Fruit fly (Drosophila melanogaster): ENCODE data around the gene Grx3.

Grx3 gene

DNA sequence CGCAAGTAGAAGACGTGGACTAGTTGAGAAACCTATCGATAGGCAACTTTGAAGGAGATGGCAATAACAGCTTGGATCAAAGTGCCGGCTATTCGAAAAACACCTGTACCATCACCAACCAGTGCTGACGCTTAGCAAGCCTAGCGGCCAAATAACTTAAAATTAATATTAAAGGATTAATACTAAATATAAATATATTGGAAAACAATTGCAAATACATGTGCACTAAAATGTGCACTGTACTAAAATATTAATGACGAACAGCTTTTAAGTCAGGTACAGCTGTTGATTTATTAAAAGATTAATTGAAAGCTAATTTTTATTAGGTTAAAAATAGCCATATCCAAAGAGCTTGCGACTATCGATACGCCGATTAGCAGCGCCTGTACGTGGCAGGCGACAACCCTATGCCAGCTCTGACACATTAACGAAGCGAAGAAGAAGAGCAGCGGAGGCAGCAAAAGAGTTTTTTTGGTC, 12.3 kb downstream of the Grx3 start, which contains the start of the genes CG9302 and beta'COP (continued):
- peak; percentile 77 for TF ChIP-seq CG31441 (GFP tag; IDR thresholded peaks at IDR 0.05)
- peak; percentile 59 for TF ChIP-seq Aef1 (GFP tag; IDR thresholded peaks at IDR 0.05)
- TF ChIP-seq eyg (GFP tag; optimal IDR thresholded peaks at IDR 0.05) = no peak
- no peak for TF ChIP-seq CG10959 (GFP tag; IDR thresholded peaks at IDR 0.05)
- TF ChIP-seq Lhr (GFP tag; optimal IDR thresholded peaks at IDR 0.05) = peak; percentile 14
- TF ChIP-seq CG9876 (GFP tag; optimal IDR thresholded peaks at IDR 0.05) = peak; percentile 34
- peak; percentile 49; the same call in 1 of the 4 replicates for TF ChIP-seq Gug (GFP tag; IDR thresholded peaks at IDR 0.05)
- no peak for TF ChIP-seq abd-A (tag; optimal IDR thresholded peaks at IDR 0.05)
- TF ChIP-seq fu2 (GFP tag; optimal IDR thresholded peaks at IDR 0.05) = no peak
- no peak for TF ChIP-seq sim (GFP tag; IDR thresholded peaks at IDR 0.05)
- TF ChIP-seq pum (GFP tag; optimal IDR thresholded peaks at IDR 0.05) = peak; percentile 47
- TF ChIP-seq gce (GFP tag; IDR thresholded peaks at IDR 0.05) = no peak
- peak; percentile 80 for TF ChIP-seq bcd (GFP tag; optimal IDR thresholded peaks at IDR 0.05)
- TF ChIP-seq Xbp1 (GFP tag; optimal IDR thresholded peaks at IDR 0.05) = peak; percentile 83
- TF ChIP-seq CG6791 (GFP tag; IDR thresholded peaks at IDR 0.05; ENCODE audit: partially characterized antibody) = peak; percentile 58; the same call in 1 of the 3 replicates
- peak; percentile 31 to 63 for TF ChIP-seq dpn (GFP tag; optimal IDR thresholded peaks at IDR 0.05)
- peak; percentile 65 for TF ChIP-seq CG33557 (GFP tag; optimal IDR thresholded peaks at IDR 0.05)
- peak; percentile 76 for TF ChIP-seq Dll (GFP tag; IDR thresholded peaks at IDR 0.05; ENCODE audit: partially characterized antibody)
- TF ChIP-seq sd (tag; optimal IDR thresholded peaks at IDR 0.05) = no peak
- TF ChIP-seq Hmx (GFP tag; optimal IDR thresholded peaks at IDR 0.05) = no peak
- no peak; the same call in 1 of the 2 replicates for TF ChIP-seq bbx (GFP tag; IDR thresholded peaks at IDR 0.05; ENCODE audit: partially characterized antibody)
- TF ChIP-seq CG16813 (GFP tag; IDR thresholded peaks at IDR 0.05; ENCODE audit: partially characterized antibody) = peak; percentile 72
- TF ChIP-seq eve (GFP tag; optimal IDR thresholded peaks at IDR 0.05) = no peak
- no peak for TF ChIP-seq CG15269 (tag; optimal IDR thresholded peaks at IDR 0.05)
- TF ChIP-seq rib (GFP tag; IDR thresholded peaks at IDR 0.05) = 0 out of 2 replicates have a peak, but pooled peaks have one; percentile 23
- peak; percentile 69 for TF ChIP-seq lmd (GFP tag; IDR thresholded peaks at IDR 0.05)
- peak; percentile 48 for TF ChIP-seq bab2 (GFP tag; optimal IDR thresholded peaks at IDR 0.05)
- TF ChIP-seq Sry-β (GFP tag; optimal IDR thresholded peaks at IDR 0.05) = peak; percentile 98
- TF ChIP-seq Hey (tag; optimal IDR thresholded peaks at IDR 0.05) = no peak
- TF ChIP-seq al (GFP tag; IDR thresholded peaks at IDR 0.05) = peak; percentile 59; the same call in 1 of the 2 replicates
- no peak for TF ChIP-seq CG7745 (tag; optimal IDR thresholded peaks at IDR 0.05)
- TF ChIP-seq dmrt99B (tag; optimal IDR thresholded peaks at IDR 0.05) = no peak
- peak in 1 of 3 experiments; percentile 58 for TF ChIP-seq Stat92E (GFP tag; optimal IDR thresholded peaks at IDR 0.05)
- peak; percentile 21 for TF ChIP-seq slp2 (GFP tag; optimal IDR thresholded peaks at IDR 0.05)
- 0 out of 2 replicates have a peak, but pooled peaks have one; percentile 22 for TF ChIP-seq Rx (GFP tag; IDR thresholded peaks at IDR 0.05)
- no peak for TF ChIP-seq ERR (GFP tag; optimal IDR thresholded peaks at IDR 0.05)
- peak; percentile 72; the same call in 1 of the 2 replicates for TF ChIP-seq CG3847 (GFP tag; IDR thresholded peaks at IDR 0.05)
- TF ChIP-seq CG2875 (GFP tag; optimal IDR thresholded peaks at IDR 0.05) = no peak
- peak; percentile 81 for TF ChIP-seq CG3281 (GFP tag; optimal IDR thresholded peaks at IDR 0.05)
- TF ChIP-seq slbo (GFP tag; IDR thresholded peaks at IDR 0.05) = peak; percentile 73
- TF ChIP-seq CG11247 (GFP tag; IDR thresholded peaks at IDR 0.05) = peak; percentile 39
- TF ChIP-seq CG3407 (GFP tag; optimal IDR thresholded peaks at IDR 0.05) = no peak
- peak; percentile 84 for TF ChIP-seq zen (tag; optimal IDR thresholded peaks at IDR 0.05)
- TF ChIP-seq crc (GFP tag; optimal IDR thresholded peaks at IDR 0.05) = no peak
- TF ChIP-seq CG8944 (GFP tag; optimal IDR thresholded peaks at IDR 0.05) = peak; percentile 43
- peak; percentile 51 for TF ChIP-seq HLH54F (GFP tag; optimal IDR thresholded peaks at IDR 0.05)
- TF ChIP-seq bigmax (GFP tag; optimal IDR thresholded peaks at IDR 0.05) = peak; percentile 31
- TF ChIP-seq CG14014 (GFP tag; IDR thresholded peaks at IDR 0.05) = no peak; the same call in 1 of the 2 replicates
- peak; percentile 9 for TF ChIP-seq CG17186 (GFP tag; optimal IDR thresholded peaks at IDR 0.05)
- TF ChIP-seq Dip2 (GFP tag; IDR thresholded peaks at IDR 0.05) = no peak
